Fruit fly (Drosophila melanogaster) whole organism, embryonic: ENCODE measurements around the gene CG33298.

Source experiments
- Asciz ChIP-seq: fragments of 200-800 bp; sonication (Bioruptor generic); optimal IDR thresholded peaks from 2 replicates; lab custom pipeline; 2017; ENCODE audit warnings: missing biosample characterization, mild to moderate bottlenecking, missing genetic modification characterization, missing genetic modification reagents
- Atf-2 ChIP-seq: fragments of 200-800 bp; sonication (Bioruptor generic); optimal IDR thresholded peaks from 2 replicates; lab custom pipeline; 2016; ENCODE audit warnings: missing biosample characterization, missing genetic modification characterization
- Atf3 ChIP-seq: fragments of 200-800 bp; sonication (Bioruptor generic); optimal IDR thresholded peaks from 3 replicates; lab custom pipeline; 2016; ENCODE audit warnings: missing biosample characterization, missing genetic modification characterization
- CG10366 ChIP-seq: fragments of 200-800 bp; sonication (Bioruptor generic); IDR thresholded peaks from 2 replicates; pipeline ENCODE4 v1.3.6; 2022; ENCODE audit warnings: missing biosample characterization, missing genetic modification characterization
- CG11093 ChIP-seq: fragments of 200-800 bp; sonication (Bioruptor generic); IDR thresholded peaks from 3 replicates; pipeline ENCODE4 v1.3.6; 2022; ENCODE audit warnings: missing biosample characterization, missing genetic modification characterization
- CG12155 ChIP-seq: fragments of 200-800 bp; sonication (Bioruptor generic); optimal IDR thresholded peaks from 3 replicates; lab custom pipeline; 2016; ENCODE audit warnings: missing biosample characterization, missing genetic modification characterization
- CG12219 ChIP-seq: fragments of 200-800 bp; sonication (Bioruptor generic); optimal IDR thresholded peaks from 3 replicates; lab custom pipeline; 2018; ENCODE audit warnings: missing biosample characterization, mild to moderate bottlenecking, missing genetic modification characterization
- CG14710 ChIP-seq: fragments of 200-800 bp; sonication (Bioruptor generic); optimal IDR thresholded peaks from 3 replicates; lab custom pipeline; 2019; ENCODE audit warnings: missing biosample characterization, mild to moderate bottlenecking, missing genetic modification characterization, moderate library complexity
- CG18619 ChIP-seq: fragments of 200-800 bp; sonication (Bioruptor generic); optimal IDR thresholded peaks from 3 replicates; lab custom pipeline; 2017; ENCODE audit warnings: missing biosample characterization, mild to moderate bottlenecking, missing genetic modification characterization
- CG2199 ChIP-seq: fragments of 200-800 bp; sonication (Bioruptor generic); IDR thresholded peaks from 3 replicates; pipeline ENCODE4 v1.3.6; 2022; ENCODE audit warnings: missing biosample characterization, missing genetic modification characterization
- CG32532 ChIP-seq: fragments of 200-800 bp; sonication (Bioruptor generic); IDR thresholded peaks from 2 replicates; pipeline ENCODE4 v1.3.6; 2022; ENCODE audit warnings: missing biosample characterization, missing genetic modification characterization
- CG34376 ChIP-seq: fragments of 200-800 bp; sonication (Bioruptor generic); optimal IDR thresholded peaks from 2 replicates; lab custom pipeline; 2018; ENCODE audit warnings: missing biosample characterization, mild to moderate bottlenecking, missing genetic modification characterization
- CG4282 ChIP-seq: fragments of 200-800 bp; sonication (Bioruptor generic); optimal IDR thresholded peaks from 2 replicates; lab custom pipeline; 2016; ENCODE audit warnings: missing biosample characterization, missing genetic modification characterization
- CG4424 ChIP-seq: fragments of 200-800 bp; sonication (Bioruptor generic); optimal IDR thresholded peaks from 3 replicates; lab custom pipeline; 2016; ENCODE audit warnings: missing biosample characterization, missing genetic modification characterization
- CG7271 ChIP-seq: fragments of 200-800 bp; sonication (Bioruptor generic); optimal IDR thresholded peaks from 2 replicates; lab custom pipeline; 2018; ENCODE audit warnings: missing biosample characterization, mild to moderate bottlenecking, missing genetic modification characterization, moderate library complexity
- CG7963 ChIP-seq: fragments of 200-800 bp; sonication (Bioruptor generic); IDR thresholded peaks from 3 replicates; pipeline ENCODE4 v1.3.6; 2022; ENCODE audit warnings: missing biosample characterization, missing genetic modification characterization; ENCODE audit not compliant: partially characterized antibody
- CG8281 ChIP-seq: fragments of 200-800 bp; sonication (Bioruptor generic); optimal IDR thresholded peaks from 2 replicates; lab custom pipeline; 2018; ENCODE audit warnings: missing biosample characterization, mild to moderate bottlenecking, missing genetic modification characterization, moderate library complexity
- CG9932 ChIP-seq: fragments of 200-800 bp; sonication (Bioruptor generic); IDR thresholded peaks from 2 replicates; pipeline ENCODE4 v1.3.6; 2022; ENCODE audit warnings: missing biosample characterization, missing genetic modification characterization
- CTCF ChIP-seq: fragments of 200-800 bp; sonication (Bioruptor generic); optimal IDR thresholded peaks from 2 replicates; lab custom pipeline; 2017; ENCODE audit warnings: missing biosample characterization, mild to moderate bottlenecking, missing genetic modification characterization, moderate library complexity
- D ChIP-seq, 2 experiments: fragments of 200-800 bp in 1 of 2; fragments of >200 bp in 1 of 2; sonication (Bioruptor generic) in 1 of 2; optimal IDR thresholded peaks; 2 replicates in 1 of 2; 3 replicates in 1 of 2; lab custom pipeline; 2017; ENCODE audit warnings: mild to moderate bottlenecking in 1 of 2, missing biosample characterization in 1 of 2, missing genetic modification characterization in 1 of 2, missing genetic modification reagents in 1 of 2
- HLH3B ChIP-seq: fragments of 200-800 bp; sonication (Bioruptor generic); IDR thresholded peaks from 2 replicates; pipeline ENCODE4 v1.3.6; 2022; ENCODE audit warnings: missing biosample characterization, missing genetic modification characterization
- Hand ChIP-seq: fragments of 200-800 bp; sonication (Bioruptor generic); optimal IDR thresholded peaks from 2 replicates; lab custom pipeline; 2017; ENCODE audit warnings: mild to moderate bottlenecking, missing biosample characterization, missing genetic modification reagents, missing genetic modification characterization
- Hmr ChIP-seq: fragments of 200-800 bp; sonication (Bioruptor generic); optimal IDR thresholded peaks from 3 replicates; lab custom pipeline; 2017; ENCODE audit warnings: mild to moderate bottlenecking, missing biosample characterization, missing genetic modification reagents, missing genetic modification characterization
- Hmx ChIP-seq: fragments of 200-800 bp; sonication (Bioruptor generic); optimal IDR thresholded peaks from 2 replicates; lab custom pipeline; 2016; ENCODE audit warnings: missing biosample characterization, missing genetic modification characterization
- Hr51 ChIP-seq, 2 experiments: fragments of 200-800 bp; sonication (Bioruptor generic); optimal IDR thresholded peaks; 2 replicates in 1 of 2; 3 replicates in 1 of 2; lab custom pipeline; 2016 to 2018; ENCODE audit warnings: missing biosample characterization in 2 of 2, missing genetic modification characterization in 2 of 2, mild to moderate bottlenecking in 1 of 2, moderate library complexity in 1 of 2
- Lhr ChIP-seq: fragments of 200-800 bp; sonication (Bioruptor generic); optimal IDR thresholded peaks from 3 replicates; lab custom pipeline; 2017; ENCODE audit warnings: mild to moderate bottlenecking, missing biosample characterization, missing genetic modification reagents, missing genetic modification characterization
- Opbp ChIP-seq: fragments of 200-800 bp; sonication (Bioruptor generic); IDR thresholded peaks from 3 replicates; pipeline ENCODE4 v1.3.6; 2022; ENCODE audit warnings: missing biosample characterization, missing genetic modification characterization; ENCODE audit not compliant: partially characterized antibody
- Scr ChIP-seq: fragments of 200-800 bp; sonication (Bioruptor generic); IDR thresholded peaks from 2 replicates; pipeline ENCODE4 v1.3.6; 2022; ENCODE audit warnings: missing biosample characterization, missing genetic modification characterization; ENCODE audit not compliant: partially characterized antibody
- Sry-β ChIP-seq: fragments of 200-800 bp; sonication (Bioruptor generic); optimal IDR thresholded peaks from 2 replicates; lab custom pipeline; 2018; ENCODE audit warnings: missing biosample characterization, mild to moderate bottlenecking, missing genetic modification characterization, moderate library complexity
- Sry-δ ChIP-seq: fragments of 200-800 bp; sonication (Bioruptor generic); optimal IDR thresholded peaks from 2 replicates; lab custom pipeline; 2016; ENCODE audit warnings: missing biosample characterization, missing genetic modification characterization
- Xbp1 ChIP-seq: fragments of 200-800 bp; sonication (Bioruptor generic); optimal IDR thresholded peaks from 3 replicates; lab custom pipeline; 2016; ENCODE audit warnings: missing biosample characterization, mild to moderate bottlenecking, missing genetic modification characterization
- Xrp1 ChIP-seq: fragments of 200-800 bp; sonication (Bioruptor generic); IDR thresholded peaks from 2 replicates; pipeline ENCODE4 v1.3.6; 2022; ENCODE audit warnings: missing biosample characterization, missing genetic modification characterization
- amos ChIP-seq: fragments of 200-800 bp; sonication (Bioruptor generic); IDR thresholded peaks from 2 replicates; pipeline ENCODE4 v1.3.6; 2022; ENCODE audit warnings: missing biosample characterization, missing genetic modification characterization; ENCODE audit not compliant: partially characterized antibody
- br ChIP-seq: fragments of >200 bp; optimal IDR thresholded peaks from 2 replicates; lab custom pipeline; 2017
- cad ChIP-seq: fragments of >200 bp; optimal IDR thresholded peaks from 2 replicates; lab custom pipeline; 2017; ENCODE audit warnings: missing biosample characterization, missing genetic modification characterization
- ci ChIP-seq: fragments of 200-800 bp; sonication (Bioruptor generic); IDR thresholded peaks from 3 replicates; pipeline ENCODE4 v1.3.6; 2022; ENCODE audit warnings: missing biosample characterization, missing genetic modification characterization
- disco-r ChIP-seq: fragments of 200-800 bp; sonication (Bioruptor generic); optimal IDR thresholded peaks from 2 replicates; lab custom pipeline; 2016; ENCODE audit warnings: missing biosample characterization, missing genetic modification characterization
- dpn ChIP-seq, 2 experiments: fragments of 200-800 bp; sonication (Bioruptor generic); optimal IDR thresholded peaks; 3 replicates each; lab custom pipeline; 2016; ENCODE audit warnings: missing biosample characterization in 2 of 2, missing genetic modification characterization in 2 of 2
- hbn ChIP-seq: fragments of 200-800 bp; sonication (Bioruptor generic); IDR thresholded peaks from 2 replicates; pipeline ENCODE4 v1.3.6; 2022; ENCODE audit warnings: missing biosample characterization, missing genetic modification characterization; ENCODE audit not compliant: partially characterized antibody
- knrl ChIP-seq: fragments of 200-800 bp; sonication (Bioruptor generic); IDR thresholded peaks from 3 replicates; pipeline ENCODE4 v1.3.6; 2022; ENCODE audit warnings: missing biosample characterization, missing genetic modification characterization; ENCODE audit not compliant: partially characterized antibody
- lov ChIP-seq, 2 experiments: fragments of 200-800 bp in 1 of 2; fragments of >200 bp in 1 of 2; sonication (Bioruptor generic) in 1 of 2; IDR thresholded peaks in 1 of 2; optimal IDR thresholded peaks in 1 of 2; 2 replicates in 1 of 2; 3 replicates in 1 of 2; pipeline versions ENCODE4 v1.3.6 to Lab custom; 2017 to 2022; ENCODE audit warnings: missing biosample characterization in 1 of 2, missing genetic modification characterization in 1 of 2
- pan ChIP-seq, 4 experiments: fragments of >200 bp in 3 of 4; fragments of 200-800 bp in 1 of 4; sonication (Bioruptor generic) in 1 of 4; optimal IDR thresholded peaks in 3 of 4; IDR thresholded peaks in 1 of 4; 2 replicates each; pipeline versions ENCODE4 v1.3.6 to Lab custom; 2017 to 2022; ENCODE audit warnings: missing biosample characterization in 2 of 4, missing genetic modification characterization in 2 of 4, mixed read lengths in 1 of 4
- phol ChIP-seq: fragments of 200-800 bp; sonication (Bioruptor generic); optimal IDR thresholded peaks from 3 replicates; lab custom pipeline; 2018; ENCODE audit warnings: missing biosample characterization, mild to moderate bottlenecking, missing genetic modification characterization, moderate library complexity
- stwl ChIP-seq: fragments of 200-800 bp; sonication (Bioruptor generic); optimal IDR thresholded peaks from 3 replicates; lab custom pipeline; 2018; ENCODE audit warnings: missing biosample characterization, mild to moderate bottlenecking, missing genetic modification characterization, moderate library complexity
- vnd ChIP-seq: fragments of 200-800 bp; sonication (Bioruptor generic); IDR thresholded peaks from 3 replicates; pipeline ENCODE4 v1.3.6; 2022; ENCODE audit warnings: missing biosample characterization, missing genetic modification characterization; ENCODE audit not compliant: partially characterized antibody
- zen ChIP-seq: fragments of 200-800 bp; sonication (Bioruptor generic); optimal IDR thresholded peaks from 3 replicates; lab custom pipeline; 2018; ENCODE audit warnings: missing biosample characterization, mild to moderate bottlenecking, missing genetic modification characterization, moderate library complexity

CG33298 gene

DNA sequence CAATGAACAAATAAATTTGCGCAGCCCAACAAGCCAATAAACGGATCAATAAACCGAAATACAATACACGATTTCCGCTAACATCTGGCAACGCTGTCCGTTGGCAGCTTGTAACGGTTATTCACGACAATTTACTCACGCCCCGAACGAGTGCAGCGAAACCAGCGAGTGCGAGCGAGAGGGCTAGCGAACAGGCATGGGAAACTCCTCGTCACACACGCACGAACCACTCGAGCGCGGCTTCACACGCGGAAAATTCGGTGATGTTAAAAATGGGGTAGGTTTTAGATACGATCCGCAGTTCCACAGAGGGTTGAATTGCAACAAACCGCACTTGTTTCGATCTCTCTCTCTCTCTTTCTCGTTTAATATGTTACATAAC, 35.2 kb upstream of the CG33298 start (continued):
- TF ChIP-seq Opbp (GFP tag; lab: Robert Waterston, UW) (peak; percentile 43; the same call in 1 of the 3 replicates), D (optimal IDR thresholded peaks at IDR 0.05; lab: Kevin White, UChicago) (no peak), D (GFP tag; optimal IDR thresholded peaks at IDR 0.05; lab: Kevin White, UChicago) (no peak), CG12155 (GFP tag; lab: Kevin White, UChicago) (peak; percentile 92), vnd (peak; percentile 34; the same call in 1 of the 3 replicates), Sry-δ (GFP tag; lab: Kevin White, UChicago) (peak; percentile 37), Hmx (GFP tag; lab: Kevin White, UChicago) (no peak), cad (GFP tag; lab: Kevin White, UChicago) (no peak), hbn (GFP tag; lab: Robert Waterston, UW) (peak; percentile 53; the same call in 1 of the 2 replicates), CG8281 (tag; lab: Kevin White, UChicago) (no peak), CG10366 (no peak), Atf-2 (no peak), Xbp1 (GFP tag; lab: Kevin White, UChicago) (no peak), CG11093 (no peak)
- TF ChIP-seq, all 482 proteins: peak for 45

DNA sequence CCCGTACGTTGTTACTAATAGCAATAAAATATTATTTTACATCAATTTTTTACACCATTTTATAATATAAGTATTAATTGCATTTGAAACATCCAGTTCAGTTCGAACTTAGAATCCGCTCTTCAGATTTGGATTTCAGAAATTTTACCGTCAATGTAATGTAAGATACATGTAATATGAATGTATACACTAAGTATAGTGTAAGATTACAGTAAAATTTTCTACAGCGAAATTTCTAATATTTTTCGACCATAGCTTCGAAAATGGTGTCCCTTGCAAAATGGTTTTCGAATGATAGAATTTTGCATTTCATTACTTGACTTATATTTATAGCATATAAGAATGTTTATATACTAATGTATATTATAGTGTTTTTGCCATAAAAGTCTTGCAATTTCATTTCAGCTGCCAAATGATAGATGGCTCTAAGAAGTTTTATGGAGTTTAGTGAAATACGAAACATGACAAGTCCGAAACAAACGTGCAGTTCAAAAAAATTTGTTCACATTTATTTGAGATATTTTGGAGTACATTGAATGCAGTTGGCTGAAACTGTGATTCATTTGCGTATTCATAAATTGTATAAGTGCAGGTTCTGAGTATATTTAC, 30.7 kb upstream of the CG33298 start:
- TF ChIP-seq CG4424 = peak; percentile 43
- TF ChIP-seq Hand (GFP tag; lab: Kevin White, UChicago) = no peak
- no peak for TF ChIP-seq Lhr (GFP tag; lab: Kevin White, UChicago)
- TF ChIP-seq phol (tag; lab: Kevin White, UChicago) = peak; percentile 9
- TF ChIP-seq CG4282 (GFP tag; lab: Kevin White, UChicago) = no peak
- no peak for TF ChIP-seq Atf3
- no peak for TF ChIP-seq disco-r (GFP tag; lab: Kevin White, UChicago)
- TF ChIP-seq dpn (GFP tag; optimal IDR thresholded peaks at IDR 0.05; lab: Kevin White, UChicago) = no peak
- TF ChIP-seq ci (GFP tag; lab: Robert Waterston, UW) = 0 out of 3 replicates have a peak, but pooled peaks have one; percentile 17
- no peak for TF ChIP-seq Hmr (GFP tag; lab: Kevin White, UChicago)
- TF ChIP-seq br (lab: Kevin White, UChicago) = no peak
- TF ChIP-seq lov (optimal IDR thresholded peaks at IDR 0.05; lab: Kevin White, UChicago) = no peak
- TF ChIP-seq lov (GFP tag; IDR thresholded peaks at IDR 0.05; lab: Robert Waterston, UW) = peak; percentile 12; the same call in 1 of the 3 replicates
- TF ChIP-seq CG7963 (GFP tag; lab: Robert Waterston, UW) = 0 out of 3 replicates have a peak, but pooled peaks have one; percentile 10
- peak; percentile 9; the same call in 1 of the 2 replicates for TF ChIP-seq HLH3B (GFP tag; lab: Robert Waterston, UW)
- no peak for TF ChIP-seq CG34376
- peak; percentile 10 for TF ChIP-seq CG7271 (tag; lab: Kevin White, UChicago)
- TF ChIP-seq Hr51 (GFP tag; optimal IDR thresholded peaks at IDR 0.05; lab: Kevin White, UChicago) = peak in 1 of 2 experiments; percentile 1
- peak; percentile 90 for TF ChIP-seq CTCF
- peak; percentile 16 for TF ChIP-seq stwl
- TF ChIP-seq amos (GFP tag; lab: Robert Waterston, UW) = peak; percentile 73
- TF ChIP-seq knrl (GFP tag; lab: Robert Waterston, UW) = peak; percentile 57; the same call in 2 of the 3 replicates
- peak; percentile 82; the same call in 2 of the 3 replicates for TF ChIP-seq CG2199 (GFP tag; lab: Robert Waterston, UW)
- TF ChIP-seq CG32532 (GFP tag; lab: Robert Waterston, UW) = peak; percentile 35; the same call in 1 of the 2 replicates
- TF ChIP-seq Xrp1 (GFP tag; lab: Robert Waterston, UW) = peak; percentile 11; the same call in 1 of the 2 replicates
- no peak for TF ChIP-seq pan (optimal IDR thresholded peaks at IDR 0.05; lab: Kevin White, UChicago)
- peak in 1 of 2 experiments; percentile 51 for TF ChIP-seq pan (GFP tag; optimal IDR thresholded peaks at IDR 0.05 in 1 of 2, IDR thresholded peaks at IDR 0.05 in 1 of 2)
- TF ChIP-seq Sry-β = no peak
- TF ChIP-seq Scr (GFP tag; lab: Robert Waterston, UW) = 0 out of 2 replicates have a peak, but pooled peaks have one; percentile 36
- peak; percentile 16 for TF ChIP-seq zen (tag; lab: Kevin White, UChicago)
- no peak for TF ChIP-seq CG12219 (GFP tag; lab: Kevin White, UChicago)
- no peak for TF ChIP-seq CG18619 (GFP tag; lab: Kevin White, UChicago)
- peak; percentile 3 for TF ChIP-seq CG14710 (tag; lab: Kevin White, UChicago)
- TF ChIP-seq CG9932 (GFP tag; lab: Robert Waterston, UW) = no peak
- TF ChIP-seq Asciz (GFP tag; lab: Kevin White, UChicago) = peak; percentile 23
